Fruit fly (Drosophila melanogaster) whole organism, wandering third instar larva: ENCODE measurements around the gene Cyp18a1.

Experiments
- Abd-B ChIP-seq: fragments of >200 bp; optimal IDR thresholded peaks from 2 replicates; lab custom pipeline; 2017; ENCODE audit warnings: missing biosample characterization, missing genetic modification characterization
- Dif ChIP-seq: fragments of 200-275, 200-300 bp; sonication (Bioruptor generic); optimal IDR thresholded peaks from 2 replicates; lab custom pipeline; 2018; ENCODE audit warnings: missing biosample characterization, missing genetic modification characterization; ENCODE audit not compliant: partially characterized antibody
- Hnf4 ChIP-seq: fragments of 200-800 bp; sonication (Bioruptor generic); optimal IDR thresholded peaks from 2 replicates; lab custom pipeline; 2016; ENCODE audit warnings: missing biosample characterization, mild to moderate bottlenecking, missing genetic modification characterization
- fru ChIP-seq: fragments of 200-800 bp; sonication (Bioruptor generic); optimal IDR thresholded peaks from 3 replicates; lab custom pipeline; 2016; ENCODE audit warnings: missing biosample characterization, mild to moderate bottlenecking, missing genetic modification characterization
- pan ChIP-seq: fragments of >200 bp; optimal IDR thresholded peaks from 2 replicates; lab custom pipeline; 2017
- psq ChIP-seq: fragments of 200-800 bp; sonication (Bioruptor generic); optimal IDR thresholded peaks from 3 replicates; lab custom pipeline; 2017; ENCODE audit warnings: missing biosample characterization, mild to moderate bottlenecking, missing genetic modification characterization, moderate library complexity
- tai ChIP-seq: sonication (Bioruptor generic); optimal IDR thresholded peaks from 2 replicates; lab custom pipeline; 2016; ENCODE audit warnings: missing biosample characterization, missing genetic modification characterization

- no peak for TF ChIP-seq pan
- no peak for TF ChIP-seq Abd-B (GFP tag; lab: Kevin White, UChicago)
- TF ChIP-seq fru (GFP tag; lab: Kevin White, UChicago), result no peak
- no peak for TF ChIP-seq psq (GFP tag; lab: Kevin White, UChicago)
- TF ChIP-seq Dif (GFP tag; lab: Kevin White, UChicago), result no peak
- TF ChIP-seq Hnf4 (GFP tag; lab: Kevin White, UChicago), result no peak
- no peak for TF ChIP-seq tai (GFP tag; lab: Kevin White, UChicago)
Measured at dm6 chrX:18695603-18696002, 2.8 kb upstream of the Cyp18a1 start.
